3 worm cellular contexts compared by ENCODE assay signal in genomic region chrIII:12061413-12061812, ce11.
TF ChIP-seq lines count a peak whose summit lies in the region.

Gene zyg-8 (plus strand): TSS chrIII:12061713.

TF ChIP-seq in whole organism, L4 larva, 104 proteins besides CTCF, POLR2A, EP300 and RAD21:
- TF ChIP-seq T26A8.4 (GFP tag; IDR thresholded peaks at IDR 0.05; lab: Robert Waterston, UW), result no peak
- peak; percentile 78 for TF ChIP-seq aha-1 (tag; lab: Kevin White, UChicago)
- TF ChIP-seq nhr-48 (tag; optimal IDR thresholded peaks at IDR 0.05; lab: Kevin White, UChicago), result no peak
- no peak for TF ChIP-seq mdl-1 (tag; optimal IDR thresholded peaks at IDR 0.05; lab: Kevin White, UChicago)

TF ChIP-seq in whole organism, midembryonic, 9 proteins besides CTCF, POLR2A, EP300 and RAD21:
- no peak for TF ChIP-seq cog-1 (tag; optimal IDR thresholded peaks at IDR 0.05; lab: Kevin White, UChicago)
- 0 out of 2 replicates have a peak, but pooled peaks have one; percentile 11 for TF ChIP-seq tab-1 (GFP tag; IDR thresholded peaks at IDR 0.05; lab: Robert Waterston, UW)
- TF ChIP-seq med-1 (GFP tag; optimal IDR thresholded peaks at IDR 0.05; lab: Kevin White, UChicago; ENCODE audit: insufficient read depth), result no peak

TF ChIP-seq in whole organism, young adult, 124 proteins besides CTCF, POLR2A, EP300 and RAD21:
- 0 out of 2 replicates have a peak, but pooled peaks have one; percentile 15 for TF ChIP-seq zfh-2 (GFP tag; conservative IDR thresholded peaks at IDR 0.05; lab: Robert Waterston, UW)
- TF ChIP-seq chd-7 (tag; optimal IDR thresholded peaks at IDR 0.05; lab: Kevin White, UChicago), result no peak
- no peak for TF ChIP-seq ztf-22 (GFP tag; optimal IDR thresholded peaks at IDR 0.05; lab: Kevin White, UChicago)
- TF ChIP-seq atf-7 (tag; optimal IDR thresholded peaks at IDR 0.05; lab: Kevin White, UChicago), result no peak
- no peak for TF ChIP-seq cebp-2 (GFP tag; IDR thresholded peaks at IDR 0.05; lab: Robert Waterston, UW)
